Worm (Caenorhabditis elegans): ENCODE measurements around the gene lin-52.

Gene lin-52

ce11 chrIII:9782011-9782436 is 42.5 kb downstream of the lin-52 start, which contains the start of gene vha-2:
Gene vha-2 (plus strand): TSS chrIII:9782164.
- TF ChIP-seq ama-1 (optimal IDR thresholded peaks at IDR 0.05) (peak; percentile 75), aly-2 (tag; optimal IDR thresholded peaks at IDR 0.05) (no peak), elt-2 (tag; optimal IDR thresholded peaks at IDR 0.05) (peak; percentile 15), nhr-43 (tag; optimal IDR thresholded peaks at IDR 0.05; ENCODE audit: poor library complexity, severe bottlenecking) (peak; percentile 37)

DNA sequence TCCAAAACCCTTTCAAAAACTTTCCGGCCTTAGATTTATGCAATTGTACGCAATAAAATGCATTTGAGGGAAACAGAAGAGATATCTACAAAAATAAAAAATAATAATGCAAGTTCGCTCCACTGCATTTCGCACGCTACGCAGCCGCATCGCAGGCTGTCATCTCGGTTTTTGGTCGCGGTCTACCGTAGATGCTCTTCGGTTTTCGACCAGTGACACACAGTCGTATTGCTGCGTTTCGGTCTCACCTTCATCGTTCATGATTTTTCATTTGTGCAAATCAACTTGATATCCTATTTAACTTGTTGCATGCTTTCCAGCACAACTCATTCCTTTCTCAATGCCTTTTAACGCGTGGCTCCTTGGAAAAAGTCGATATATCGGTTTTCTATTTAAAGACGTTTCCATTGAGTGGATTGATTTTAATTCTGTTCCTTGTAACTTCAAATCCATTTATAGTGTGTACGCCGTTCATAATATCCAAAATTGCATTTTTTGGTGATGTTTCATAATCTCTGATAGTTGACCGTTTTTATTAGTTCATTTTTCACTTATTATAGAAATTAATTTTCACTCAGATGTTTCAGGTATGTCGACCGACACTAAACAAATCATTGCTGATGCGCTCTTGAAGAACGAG is 43.8 kb downstream of the lin-52 start, which contains the start of gene vha-1:
TSS of gene vha-1 (plus strand) at position 590 of the 640 bp plus-strand sequence.
- TF ChIP-seq ceh-82 (tag; optimal IDR thresholded peaks at IDR 0.05) (no peak), mml-1 (tag; optimal IDR thresholded peaks at IDR 0.05) (no peak), ZK546.5 (tag; optimal IDR thresholded peaks at IDR 0.05) (peak; percentile 3), lin-39 (tag; optimal IDR thresholded peaks at IDR 0.05) (peak; percentile 80), skn-1 (tag; optimal IDR thresholded peaks at IDR 0.05) (peak; percentile 75), elt-1 (tag; optimal IDR thresholded peaks at IDR 0.05) (no peak), nhr-67 (tag; optimal IDR thresholded peaks at IDR 0.05) (no peak), nhr-23 (tag; optimal IDR thresholded peaks at IDR 0.05) (peak; percentile 73), nhr-12 (tag; optimal IDR thresholded peaks at IDR 0.05) (no peak), jun-1 (tag; optimal IDR thresholded peaks at IDR 0.05) (peak; percentile 90), unc-62 (GFP tag; optimal IDR thresholded peaks at IDR 0.05) (peak; percentile 63), aly-2 (tag; optimal IDR thresholded peaks at IDR 0.05) (no peak), ama-1 (optimal IDR thresholded peaks at IDR 0.05) (peak; percentile 74), nhr-76 (tag; optimal IDR thresholded peaks at IDR 0.05) (no peak), nhr-77 (tag; optimal IDR thresholded peaks at IDR 0.05) (peak; percentile 40), lin-15B (tag; optimal IDR thresholded peaks at IDR 0.05) (peak; percentile 98), ztf-4 (tag; optimal IDR thresholded peaks at IDR 0.05) (peak; percentile 52), ceh-16 (tag; optimal IDR thresholded peaks at IDR 0.05) (no peak), eor-1 (tag; optimal IDR thresholded peaks at IDR 0.05) (no peak), R02D3.7 (tag; optimal IDR thresholded peaks at IDR 0.05) (peak; percentile 59), mdl-1 (tag; optimal IDR thresholded peaks at IDR 0.05) (no peak), ceh-28 (tag; optimal IDR thresholded peaks at IDR 0.05) (peak; percentile 66), egl-27 (tag; optimal IDR thresholded peaks at IDR 0.05) (no peak), nhr-237 (tag; optimal IDR thresholded peaks at IDR 0.05) (no peak), hmg-11 (tag; optimal IDR thresholded peaks at IDR 0.05) (peak; percentile 57), tbx-2 (tag; optimal IDR thresholded peaks at IDR 0.05) (no peak), pha-4 (tag; optimal IDR thresholded peaks at IDR 0.05) (peak; percentile 92), zag-1 (tag; optimal IDR thresholded peaks at IDR 0.05) (no peak), nhr-43 (tag; optimal IDR thresholded peaks at IDR 0.05; ENCODE audit: poor library complexity, severe bottlenecking) (peak; percentile 58), elt-3 (tag; optimal IDR thresholded peaks at IDR 0.05) (peak in 2 of 3 experiments; percentile 23 to 46), unc-39 (tag; optimal IDR thresholded peaks at IDR 0.05) (no peak), fkh-2 (tag; optimal IDR thresholded peaks at IDR 0.05) (no peak), nfya-1 (tag; optimal IDR thresholded peaks at IDR 0.05; ENCODE audit: insufficient read depth) (peak; percentile 90), ceh-9 (tag; optimal IDR thresholded peaks at IDR 0.05) (no peak), fos-1 (tag; optimal IDR thresholded peaks at IDR 0.05) (peak; percentile 80), daf-12 (tag; optimal IDR thresholded peaks at IDR 0.05) (no peak), ztf-11 (tag; optimal IDR thresholded peaks at IDR 0.05) (no peak), egl-5 (tag; optimal IDR thresholded peaks at IDR 0.05) (peak; percentile 46), fkh-10 (GFP tag; optimal IDR thresholded peaks at IDR 0.05) (peak; percentile 16), elt-2 (tag; optimal IDR thresholded peaks at IDR 0.05) (peak; percentile 84), sea-2 (GFP tag; optimal IDR thresholded peaks at IDR 0.05) (no peak), nhr-11 (tag; optimal IDR thresholded peaks at IDR 0.05) (no peak), pqm-1 (tag; optimal IDR thresholded peaks at IDR 0.05) (peak; percentile 94), nhr-25 (tag; optimal IDR thresholded peaks at IDR 0.05) (peak; percentile 65), nhr-28 (tag; optimal IDR thresholded peaks at IDR 0.05) (no peak), snpc-4 (tag; optimal IDR thresholded peaks at IDR 0.05) (peak; percentile 70), lsy-12 (tag; optimal IDR thresholded peaks at IDR 0.05) (peak; percentile 80)

All from whole organism, L3 larva.